Fruit fly (Drosophila melanogaster): ENCODE results near the gene msi.

The msi gene

dm6 chr3R:25651414-25651813 lies 135.5 kb downstream of the msi start (continued):
- TF ChIP-seq jigr1 (GFP tag; IDR thresholded peaks at IDR 0.05) (no peak), BEAF-32 (GFP tag; optimal IDR thresholded peaks at IDR 0.05) (no peak), sima (GFP tag; optimal IDR thresholded peaks at IDR 0.05) (no peak), Sox100B (GFP tag; optimal IDR thresholded peaks at IDR 0.05) (no peak), CG10431 (GFP tag; optimal IDR thresholded peaks at IDR 0.05) (no peak), lov (optimal IDR thresholded peaks at IDR 0.05) (no peak), lov (GFP tag; IDR thresholded peaks at IDR 0.05) (no peak), gsb (GFP tag; IDR thresholded peaks at IDR 0.05) (no peak), Jarid2 (GFP tag; optimal IDR thresholded peaks at IDR 0.05) (no peak), ham (GFP tag; IDR thresholded peaks at IDR 0.05) (no peak), ind (GFP tag; optimal IDR thresholded peaks at IDR 0.05) (peak; percentile 16), CG33213 (GFP tag; optimal IDR thresholded peaks at IDR 0.05) (no peak), Ptx1 (GFP tag; IDR thresholded peaks at IDR 0.05) (0 out of 2 replicates have a peak, but pooled peaks have one; percentile 36), toy (GFP tag; IDR thresholded peaks at IDR 0.05) (no peak), btn (GFP tag; optimal IDR thresholded peaks at IDR 0.05) (no peak), CG12071 (GFP tag; optimal IDR thresholded peaks at IDR 0.05) (no peak), chif (GFP tag; optimal IDR thresholded peaks at IDR 0.05) (no peak), CG15601 (tag; optimal IDR thresholded peaks at IDR 0.05) (no peak), otp (GFP tag; IDR thresholded peaks at IDR 0.05) (no peak), tna (GFP tag; IDR thresholded peaks at IDR 0.05; ENCODE audit: partially characterized antibody) (no peak), knrl (GFP tag; IDR thresholded peaks at IDR 0.05; ENCODE audit: partially characterized antibody) (no peak), en (GFP tag; optimal IDR thresholded peaks at IDR 0.05) (no peak), pan (optimal IDR thresholded peaks at IDR 0.05) (no peak), pan (GFP tag; optimal IDR thresholded peaks at IDR 0.05 in 1 of 2, IDR thresholded peaks at IDR 0.05 in 1 of 2) (peak in 1 of 2 experiments; percentile 40), Xbp1 (GFP tag; optimal IDR thresholded peaks at IDR 0.05) (peak; percentile 2), ap (GFP tag; IDR thresholded peaks at IDR 0.05) (no peak), da (GFP tag; optimal IDR thresholded peaks at IDR 0.05) (no peak), CG2116 (GFP tag; optimal IDR thresholded peaks at IDR 0.05) (no peak), eyg (GFP tag; optimal IDR thresholded peaks at IDR 0.05) (no peak), CG7271 (tag; optimal IDR thresholded peaks at IDR 0.05) (no peak), vnd (GFP tag; IDR thresholded peaks at IDR 0.05; ENCODE audit: partially characterized antibody) (no peak)

- TF ChIP-seq CG6791 (GFP tag; IDR thresholded peaks at IDR 0.05; ENCODE audit: partially characterized antibody), result peak; percentile 66
- TF ChIP-seq chn (GFP tag; optimal IDR thresholded peaks at IDR 0.05), result no peak
- peak; percentile 97 for TF ChIP-seq CG18011 (GFP tag; optimal IDR thresholded peaks at IDR 0.05)
- peak; percentile 4 for TF ChIP-seq grau (tag; optimal IDR thresholded peaks at IDR 0.05)
- TF ChIP-seq CG3163 (GFP tag; optimal IDR thresholded peaks at IDR 0.05), result peak; percentile 5
- no peak for TF ChIP-seq CG8290 (GFP tag; optimal IDR thresholded peaks at IDR 0.05)
- peak in 1 of 2 experiments; percentile 60 for TF ChIP-seq CG8290 (tag; optimal IDR thresholded peaks at IDR 0.05)
- TF ChIP-seq Bgb (GFP tag; IDR thresholded peaks at IDR 0.05; ENCODE audit: partially characterized antibody), result peak; percentile 38; the same call in 1 of the 2 replicates
- peak; percentile 34; the same call in 1 of the 2 replicates for TF ChIP-seq CG14014 (GFP tag; IDR thresholded peaks at IDR 0.05)
- no peak for TF ChIP-seq zen (tag; optimal IDR thresholded peaks at IDR 0.05)
- TF ChIP-seq CG9727 (GFP tag; optimal IDR thresholded peaks at IDR 0.05), result no peak
- TF ChIP-seq grn (GFP tag; optimal IDR thresholded peaks at IDR 0.05), result no peak
- TF ChIP-seq tna (GFP tag; IDR thresholded peaks at IDR 0.05; ENCODE audit: partially characterized antibody), result 0 out of 2 replicates have a peak, but pooled peaks have one; percentile 17
- peak; percentile 61 for TF ChIP-seq Abd-B (GFP tag; optimal IDR thresholded peaks at IDR 0.05)
- no peak for TF ChIP-seq onecut (GFP tag; IDR thresholded peaks at IDR 0.05)
- peak; percentile 25 for TF ChIP-seq ERR (GFP tag; optimal IDR thresholded peaks at IDR 0.05)
- no peak for TF ChIP-seq org-1 (GFP tag; optimal IDR thresholded peaks at IDR 0.05)
- TF ChIP-seq CG4404 (GFP tag; IDR thresholded peaks at IDR 0.05), result no peak
- TF ChIP-seq Drgx (GFP tag; IDR thresholded peaks at IDR 0.05), result peak; percentile 42; the same call in 1 of the 2 replicates
- 0 out of 2 replicates have a peak, but pooled peaks have one; percentile 23 for TF ChIP-seq sob (GFP tag; IDR thresholded peaks at IDR 0.05)
- TF ChIP-seq dati (GFP tag; IDR thresholded peaks at IDR 0.05), result no peak
- no peak for TF ChIP-seq CG9817 (tag; optimal IDR thresholded peaks at IDR 0.05)
Measured at dm6 chr3R:25652066-25652720, 136.3 kb downstream of the msi start.
